Fruit fly (Drosophila melanogaster): Measurements from ENCODE around the gene CG7384.

- no peak for TF ChIP-seq Bteb2 (GFP tag; optimal IDR thresholded peaks at IDR 0.05)
- no peak for TF ChIP-seq CG8290 (GFP tag; optimal IDR thresholded peaks at IDR 0.05)
- TF ChIP-seq CG8290 (tag; optimal IDR thresholded peaks at IDR 0.05), result no peak
- TF ChIP-seq CG8944 (GFP tag; optimal IDR thresholded peaks at IDR 0.05), result no peak
- TF ChIP-seq hb (GFP tag; IDR thresholded peaks at IDR 0.05; ENCODE audit: partially characterized antibody), result no peak
- no peak for TF ChIP-seq p53 (GFP tag; optimal IDR thresholded peaks at IDR 0.05)
- TF ChIP-seq mirr (GFP tag; optimal IDR thresholded peaks at IDR 0.05), result no peak
- no peak for TF ChIP-seq HLHmδ (GFP tag; optimal IDR thresholded peaks at IDR 0.05)
- no peak for TF ChIP-seq eve (GFP tag; optimal IDR thresholded peaks at IDR 0.05)
- TF ChIP-seq CHES-1-like (GFP tag; optimal IDR thresholded peaks at IDR 0.05), result no peak
- no peak for TF ChIP-seq CG13775 (GFP tag; optimal IDR thresholded peaks at IDR 0.05)
- no peak for TF ChIP-seq CG2199 (GFP tag; IDR thresholded peaks at IDR 0.05)
- TF ChIP-seq Tbp (GFP tag; optimal IDR thresholded peaks at IDR 0.05), result no peak
Observed at dm6 chr2L:10491354-10491753, 18.9 kb downstream of the CG7384 start, which contains the start of gene CG13144.
